Fruit fly (Drosophila melanogaster) whole organism, larva: ENCODE results near the gene CG14610.

ENCODE experiments used
- noc ChIP-seq: fragments of 200-800 bp; sonication (Bioruptor generic); optimal IDR thresholded peaks from 3 replicates; lab custom pipeline; 2019; ENCODE audit warnings: missing biosample characterization, mild to moderate bottlenecking, missing genetic modification characterization, moderate library complexity

Gene CG14610

dm6 chr3R:7122172-7123072 lies 21.7 kb downstream of the CG14610 start:
- TF ChIP-seq noc (tag; lab: Kevin White, UChicago): no peak

DNA sequence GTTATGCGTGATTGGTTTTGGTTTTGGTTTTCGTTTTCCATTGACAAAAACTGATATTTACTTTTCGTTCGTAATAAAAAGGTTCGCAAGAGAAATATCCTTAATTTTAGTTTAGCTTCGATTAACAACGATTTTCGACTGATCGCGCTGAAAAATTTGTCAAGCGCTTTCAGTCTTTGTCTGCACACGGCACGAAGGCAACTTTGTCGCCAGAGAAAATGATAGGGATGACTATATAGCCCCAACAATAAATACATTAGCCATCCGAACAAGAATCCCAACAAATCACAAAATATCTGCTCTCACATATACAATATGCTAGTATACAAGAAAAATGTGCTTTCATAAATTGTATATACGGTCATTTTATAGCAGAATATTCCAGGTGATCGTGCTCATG lies 26.5 kb downstream of the CG14610 start, which contains the start of gene Mlp84B:
Gene Mlp84B, minus strand, starts transcription at position 143 of the 400 bp plus-strand sequence.
- no peak for TF ChIP-seq noc (tag; lab: Kevin White, UChicago)

DNA sequence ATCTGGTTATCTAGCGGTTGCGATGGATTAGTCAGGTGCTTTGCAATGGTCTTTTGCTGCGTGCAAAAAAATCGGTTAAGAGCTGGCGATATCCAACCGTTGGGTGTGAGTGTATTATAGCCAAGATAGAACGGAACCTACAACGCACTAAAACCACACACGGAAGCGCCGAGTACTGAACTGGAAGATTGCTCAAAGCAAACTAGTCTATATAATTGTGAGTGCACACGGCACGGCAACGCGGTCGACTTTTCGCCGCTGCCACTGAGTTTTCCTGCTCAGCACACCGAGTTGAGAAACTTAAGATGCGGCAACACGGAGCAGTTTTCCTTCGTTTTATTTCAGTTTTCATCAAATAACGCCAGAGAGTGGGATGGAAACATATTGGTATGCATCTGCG lies 27.6 kb downstream of the CG14610 start:
- TF ChIP-seq noc (tag; lab: Kevin White, UChicago): no peak

dm6 chr3R:7112977-7113376 lies 31.1 kb downstream of the CG14610 start:
- TF ChIP-seq noc (tag; lab: Kevin White, UChicago): no peak

- TF ChIP-seq noc (tag; lab: Kevin White, UChicago): no peak
Measured at dm6 chr3R:7111206-7111858, 32.8 kb downstream of the CG14610 start.

dm6 chr3R:7109760-7110303 lies 34.3 kb downstream of the CG14610 start:
- no peak for TF ChIP-seq noc (tag; lab: Kevin White, UChicago)

dm6 chr3R:7108589-7109312 lies 35.3 kb downstream of the CG14610 start:
- TF ChIP-seq noc (tag; lab: Kevin White, UChicago): peak; percentile 5

- TF ChIP-seq noc (tag; lab: Kevin White, UChicago): peak; percentile 58
Measured at dm6 chr3R:7107713-7108588, 36.1 kb downstream of the CG14610 start.

DNA sequence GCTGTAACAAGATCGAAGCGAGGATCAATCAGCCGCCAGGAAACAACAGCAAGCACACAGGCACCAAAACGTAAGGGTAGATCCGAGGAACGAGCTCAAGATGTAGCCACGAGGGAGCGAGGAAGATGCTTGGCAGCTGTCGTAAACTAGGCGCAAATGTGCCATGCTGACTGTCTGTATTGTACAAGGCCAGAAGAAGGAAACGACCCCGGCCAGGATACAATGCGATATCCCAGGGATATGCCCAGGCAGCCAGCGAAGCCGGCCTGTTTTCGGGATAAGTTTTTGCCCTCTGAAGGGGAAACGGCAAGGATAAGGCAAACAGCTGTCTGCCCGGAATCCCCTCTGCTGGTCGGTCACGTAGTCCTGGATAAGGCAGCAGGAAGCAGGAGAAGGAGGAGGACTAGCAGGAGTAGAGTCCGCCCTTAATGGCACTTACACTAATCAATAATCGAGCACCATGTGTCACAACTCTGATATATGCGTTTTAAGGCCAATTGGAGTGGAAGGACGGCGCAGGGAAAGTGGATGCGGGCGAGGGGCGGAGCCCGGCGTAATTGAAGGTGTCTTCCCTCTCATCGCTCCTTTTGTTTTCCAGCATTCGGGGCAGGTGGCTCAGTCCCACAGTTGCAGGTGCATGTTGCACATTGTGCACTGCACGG lies 38.5 kb downstream of the CG14610 start:
- TF ChIP-seq noc (tag; lab: Kevin White, UChicago): no peak

DNA sequence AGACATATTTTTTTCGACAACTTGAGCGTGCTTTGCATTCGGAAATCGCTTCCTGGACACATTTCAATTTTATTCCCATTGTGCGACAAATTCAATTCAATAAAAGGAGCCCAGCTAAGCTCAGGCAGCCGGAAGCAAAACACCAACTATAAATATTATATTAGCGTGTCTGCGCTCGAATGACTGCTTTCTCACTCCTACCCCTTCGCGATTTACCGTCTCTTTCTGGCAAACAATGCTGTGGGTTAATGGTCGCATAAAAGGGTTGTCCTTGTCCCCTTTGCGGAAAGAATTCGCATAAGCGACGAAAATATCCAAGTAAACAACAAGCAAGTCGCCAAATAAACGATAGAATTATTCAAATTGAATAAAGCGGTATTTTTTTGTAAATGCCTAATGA lies 39.8 kb downstream of the CG14610 start:
- no peak for TF ChIP-seq noc (tag; lab: Kevin White, UChicago)

- TF ChIP-seq noc (tag; lab: Kevin White, UChicago): no peak
Measured at dm6 chr3R:7102853-7103833, 41.0 kb downstream of the CG14610 start.

dm6 chr3R:7094368-7094767 lies 49.7 kb downstream of the CG14610 start:
- TF ChIP-seq noc (tag; lab: Kevin White, UChicago): no peak
